Fruit fly (Drosophila melanogaster): ENCODE measurements around the gene Ptip.
A peak's percentile ranks its signal among the peaks of the same experiment; 100 is the strongest.

Ptip gene

dm6 chr3L:14053073-14053643 lies 24.2 kb upstream of the Ptip start, which contains the start of the genes CG13484 and Frl (continued):
- TF ChIP-seq zf30C (GFP tag; optimal IDR thresholded peaks at IDR 0.05) (no peak), CG6254 (GFP tag; optimal IDR thresholded peaks at IDR 0.05) (no peak), ttk (GFP tag; IDR thresholded peaks at IDR 0.05) (no peak), CG1792 (GFP tag; optimal IDR thresholded peaks at IDR 0.05) (no peak), CG10959 (GFP tag; IDR thresholded peaks at IDR 0.05) (no peak), dysf (GFP tag; IDR thresholded peaks at IDR 0.05) (peak; percentile 27; the same call in 1 of the 3 replicates), Dbx (GFP tag; IDR thresholded peaks at IDR 0.05) (peak; percentile 51; the same call in 1 of the 3 replicates), CG33557 (GFP tag; optimal IDR thresholded peaks at IDR 0.05) (peak; percentile 40), Hmx (GFP tag; optimal IDR thresholded peaks at IDR 0.05) (no peak), CG10431 (GFP tag; optimal IDR thresholded peaks at IDR 0.05) (no peak), schlank (tag; optimal IDR thresholded peaks at IDR 0.05) (no peak), CkIIα-i1 (GFP tag; IDR thresholded peaks at IDR 0.05) (no peak), CG12769 (tag; optimal IDR thresholded peaks at IDR 0.05) (peak; percentile 64), CG11093 (GFP tag; IDR thresholded peaks at IDR 0.05) (no peak), ftz-f1 (GFP tag; optimal IDR thresholded peaks at IDR 0.05) (peak; percentile 57), Nf-YB (GFP tag; optimal IDR thresholded peaks at IDR 0.05) (peak; percentile 53), CG30020 (tag; optimal IDR thresholded peaks at IDR 0.05) (peak; percentile 35), repo (GFP tag; optimal IDR thresholded peaks at IDR 0.05) (peak; percentile 41), Lpt (GFP tag; optimal IDR thresholded peaks at IDR 0.05) (no peak), Myb (GFP tag; optimal IDR thresholded peaks at IDR 0.05) (peak; percentile 52), nmo (GFP tag; optimal IDR thresholded peaks at IDR 0.05) (peak; percentile 70), CG8924 (tag; optimal IDR thresholded peaks at IDR 0.05) (peak; percentile 74), NfI (GFP tag; optimal IDR thresholded peaks at IDR 0.05) (no peak), HLH54F (GFP tag; optimal IDR thresholded peaks at IDR 0.05) (no peak), CG7786 (GFP tag; optimal IDR thresholded peaks at IDR 0.05) (no peak), h (optimal IDR thresholded peaks at IDR 0.05) (no peak), CG4404 (GFP tag; IDR thresholded peaks at IDR 0.05) (no peak), CrebB (tag; optimal IDR thresholded peaks at IDR 0.05) (peak; percentile 60), klu (GFP tag; IDR thresholded peaks at IDR 0.05) (no peak), CG17612 (GFP tag; IDR thresholded peaks at IDR 0.05) (no peak), CG2116 (GFP tag; optimal IDR thresholded peaks at IDR 0.05) (peak; percentile 46), Bgb (GFP tag; IDR thresholded peaks at IDR 0.05; ENCODE audit: partially characterized antibody) (peak; percentile 52; the same call in 1 of the 2 replicates), CG17568 (GFP tag; optimal IDR thresholded peaks at IDR 0.05) (no peak), Adf1 (GFP tag; IDR thresholded peaks at IDR 0.05) (0 out of 2 replicates have a peak, but pooled peaks have one; percentile 9), nau (GFP tag; optimal IDR thresholded peaks at IDR 0.05) (no peak), btn (GFP tag; optimal IDR thresholded peaks at IDR 0.05) (no peak), wdn (GFP tag; IDR thresholded peaks at IDR 0.05) (peak; percentile 11; the same call in 1 of the 2 replicates), dmrt11E (tag; optimal IDR thresholded peaks at IDR 0.05) (peak; percentile 13), ranshi (GFP tag; IDR thresholded peaks at IDR 0.05) (no peak), CG12744 (GFP tag; optimal IDR thresholded peaks at IDR 0.05) (no peak), phol (tag; optimal IDR thresholded peaks at IDR 0.05) (peak; percentile 57), Dip3 (GFP tag; optimal IDR thresholded peaks at IDR 0.05) (no peak), Gsc (GFP tag; IDR thresholded peaks at IDR 0.05) (no peak), sens (GFP tag) (peak; percentile 72), CG7271 (tag; optimal IDR thresholded peaks at IDR 0.05) (peak; percentile 46), CG14860 (GFP tag; IDR thresholded peaks at IDR 0.05; ENCODE audit: partially characterized antibody) (no peak), CG17359 (tag; optimal IDR thresholded peaks at IDR 0.05) (no peak), cwo (GFP tag; optimal IDR thresholded peaks at IDR 0.05) (no peak), CG2875 (GFP tag; optimal IDR thresholded peaks at IDR 0.05) (no peak), gcm2 (GFP tag; optimal IDR thresholded peaks at IDR 0.05) (no peak), CG18262 (tag; optimal IDR thresholded peaks at IDR 0.05) (peak; percentile 20)
